Worm (Caenorhabditis elegans) whole organism, late embryonic: ENCODE results near the gene F54E7.6.
A peak's percentile ranks its signal among the peaks of the same experiment; 100 is the strongest.

Experiments used
- C08G9.2 ChIP-seq: sonication (generic microtip); optimal IDR thresholded peaks from 2 replicates; lab custom pipeline; 2016; ENCODE audit warnings: mild to moderate bottlenecking, missing genetic modification characterization, moderate library complexity, missing compliant biosample characterization
- C38D4.7 ChIP-seq: fragments of 200-800 bp; sonication (Bioruptor generic); optimal IDR thresholded peaks from 2 replicates; lab custom pipeline; 2018; ENCODE audit warnings: mild to moderate bottlenecking, missing genetic modification characterization, moderate library complexity, missing compliant biosample characterization
- Y22D7AL.16 ChIP-seq: sonication (generic microtip); optimal IDR thresholded peaks from 2 replicates; lab custom pipeline; 2016; ENCODE audit warnings: missing genetic modification characterization, missing compliant biosample characterization
- ahr-1 ChIP-seq: sonication (generic microtip); optimal IDR thresholded peaks from 2 replicates; lab custom pipeline; 2016; ENCODE audit warnings: missing genetic modification characterization, missing compliant biosample characterization
- ama-1 ChIP-seq: fragments of 150-350 bp; optimal IDR thresholded peaks from 2 replicates; lab custom pipeline; 2014
- ceh-14 ChIP-seq: sonication (generic microtip); optimal IDR thresholded peaks from 2 replicates; lab custom pipeline; 2016; ENCODE audit warnings: missing genotype, missing genetic modification characterization, missing compliant biosample characterization
- ceh-19 ChIP-seq: fragments of 200-800 bp; sonication (Bioruptor generic); optimal IDR thresholded peaks from 2 replicates; lab custom pipeline; 2018; ENCODE audit warnings: mild to moderate bottlenecking, missing genetic modification characterization, missing compliant biosample characterization
- ceh-2 ChIP-seq: sonication (generic microtip); optimal IDR thresholded peaks from 2 replicates; lab custom pipeline; 2016; ENCODE audit warnings: missing genotype, missing genetic modification characterization, missing compliant biosample characterization
- ceh-22 ChIP-seq: sonication (generic microtip); optimal IDR thresholded peaks from 2 replicates; lab custom pipeline; 2017; ENCODE audit warnings: missing biosample characterization, missing genetic modification characterization
- ceh-24 ChIP-seq: sonication (generic microtip); optimal IDR thresholded peaks from 2 replicates; lab custom pipeline; 2016; ENCODE audit warnings: mild to moderate bottlenecking, missing genetic modification characterization, missing compliant biosample characterization
- ceh-30 ChIP-seq: fragments of 150-350 bp; optimal IDR thresholded peaks from 2 replicates; lab custom pipeline; 2014; ENCODE audit warnings: missing biosample characterization, missing genetic modification characterization
- ceh-34 ChIP-seq: sonication (generic microtip); optimal IDR thresholded peaks from 2 replicates; lab custom pipeline; 2016; ENCODE audit warnings: mild to moderate bottlenecking, missing genetic modification characterization, missing compliant biosample characterization
- ceh-45 ChIP-seq: fragments of 200-800 bp; sonication (Bioruptor generic); IDR thresholded peaks from 2 replicates; pipeline ENCODE4 v1.3.6; 2022; ENCODE audit warnings: missing genetic modification reagents, missing genetic modification characterization, missing compliant biosample characterization
- ceh-9 ChIP-seq: sonication (generic microtip); optimal IDR thresholded peaks from 2 replicates; lab custom pipeline; 2016; ENCODE audit warnings: mild to moderate bottlenecking, missing genetic modification characterization, inconsistent platforms, missing compliant biosample characterization
- elt-2 ChIP-seq: sonication (generic microtip); optimal IDR thresholded peaks from 2 replicates; lab custom pipeline; 2016; ENCODE audit warnings: missing genetic modification reagents, missing genetic modification characterization, missing compliant biosample characterization
- ets-4 ChIP-seq: sonication (generic microtip); optimal IDR thresholded peaks from 2 replicates; lab custom pipeline; 2016; ENCODE audit warnings: missing genetic modification characterization, missing compliant biosample characterization
- eyg-1 ChIP-seq: sonication (generic microtip); optimal IDR thresholded peaks from 2 replicates; lab custom pipeline; 2016; ENCODE audit warnings: missing genotype, missing genetic modification characterization, missing compliant biosample characterization
- fax-1 ChIP-seq: sonication (generic microtip); optimal IDR thresholded peaks from 2 replicates; lab custom pipeline; 2016; ENCODE audit warnings: missing genotype, missing genetic modification characterization, missing compliant biosample characterization
- fkh-10 ChIP-seq: fragments of 150-350 bp; optimal IDR thresholded peaks from 2 replicates; lab custom pipeline; 2014; ENCODE audit warnings: missing biosample characterization, missing genetic modification reagents, missing genetic modification characterization
- fkh-6 ChIP-seq: sonication (generic microtip); optimal IDR thresholded peaks from 2 replicates; lab custom pipeline; 2016; ENCODE audit warnings: missing genetic modification characterization, missing compliant biosample characterization
- gmeb-2 ChIP-seq: sonication (generic microtip); optimal IDR thresholded peaks from 2 replicates; lab custom pipeline; 2016; ENCODE audit warnings: missing genetic modification characterization, inconsistent platforms, missing compliant biosample characterization
- hlh-8 ChIP-seq: sonication (generic microtip); optimal IDR thresholded peaks from 2 replicates; lab custom pipeline; 2016; ENCODE audit warnings: missing genotype, missing genetic modification characterization, missing compliant biosample characterization
- lim-6 ChIP-seq: sonication (generic microtip); optimal IDR thresholded peaks from 2 replicates; lab custom pipeline; 2016; ENCODE audit warnings: missing genetic modification characterization, missing compliant biosample characterization
- lin-11 ChIP-seq: fragments of 200-800 bp; sonication (Bioruptor generic); optimal IDR thresholded peaks from 2 replicates; lab custom pipeline; 2018; ENCODE audit warnings: mild to moderate bottlenecking, missing genetic modification characterization, missing compliant biosample characterization
- madf-2 ChIP-seq: sonication (generic microtip); optimal IDR thresholded peaks from 2 replicates; lab custom pipeline; 2017; ENCODE audit warnings: missing genetic modification characterization, missing compliant biosample characterization
- mec-3 ChIP-seq: sonication (generic microtip); optimal IDR thresholded peaks from 2 replicates; lab custom pipeline; 2016; ENCODE audit warnings: borderline replicate concordance, missing genetic modification characterization, missing compliant biosample characterization
- nfya-1 ChIP-seq: sonication (generic microtip); optimal IDR thresholded peaks from 2 replicates; lab custom pipeline; 2017; ENCODE audit warnings: missing genetic modification characterization, mild to moderate bottlenecking, missing compliant biosample characterization, antibody characterized with exemption, moderate library complexity
- nhr-11 ChIP-seq: fragments of 150-350 bp; optimal IDR thresholded peaks from 2 replicates; lab custom pipeline; 2014; ENCODE audit warnings: missing biosample characterization, missing genetic modification characterization
- nhr-232 ChIP-seq: sonication (generic microtip); optimal IDR thresholded peaks from 2 replicates; lab custom pipeline; 2016; ENCODE audit warnings: missing genetic modification characterization, missing compliant biosample characterization
- pat-9 ChIP-seq: fragments of 200-800 bp; sonication (Bioruptor generic); optimal IDR thresholded peaks from 2 replicates; lab custom pipeline; 2018; ENCODE audit warnings: mild to moderate bottlenecking, missing genetic modification characterization, moderate library complexity, missing compliant biosample characterization
- pha-2 ChIP-seq: sonication (generic microtip); optimal IDR thresholded peaks from 2 replicates; lab custom pipeline; 2017; ENCODE audit warnings: mild to moderate bottlenecking, missing genetic modification characterization, missing compliant biosample characterization
- pha-4 ChIP-seq: fragments of 150-350 bp; optimal IDR thresholded peaks from 2 replicates; lab custom pipeline; 2018; ENCODE audit warnings: missing biosample characterization, missing genetic modification reagents, missing genetic modification characterization
- pqm-1 ChIP-seq: sonication (generic microtip); optimal IDR thresholded peaks from 2 replicates; lab custom pipeline; 2016; ENCODE audit warnings: missing genetic modification characterization, missing compliant biosample characterization
- pros-1 ChIP-seq: fragments of 150-350 bp; optimal IDR thresholded peaks from 2 replicates; lab custom pipeline; 2014; ENCODE audit warnings: missing biosample characterization, missing genetic modification reagents, missing genetic modification characterization
- ref-2 ChIP-seq: sonication (generic microtip); optimal IDR thresholded peaks from 2 replicates; lab custom pipeline; 2016; ENCODE audit warnings: missing genetic modification characterization, missing compliant biosample characterization
- sdc-2 ChIP-seq: sonication (generic microtip); optimal IDR thresholded peaks from 2 replicates; lab custom pipeline; 2016; ENCODE audit warnings: missing genotype, missing genetic modification characterization, missing compliant biosample characterization
- sox-2 ChIP-seq: fragments of 200-800 bp; sonication (Bioruptor generic); IDR thresholded peaks from 2 replicates; pipeline ENCODE4 v1.3.6; 2022; ENCODE audit warnings: missing genetic modification reagents, missing genetic modification characterization, missing compliant biosample characterization
- sox-4 ChIP-seq: sonication (generic microtip); optimal IDR thresholded peaks from 2 replicates; lab custom pipeline; 2017; ENCODE audit warnings: mild to moderate bottlenecking, missing genetic modification characterization, inconsistent platforms, missing compliant biosample characterization
- syd-9 ChIP-seq: sonication (generic microtip); optimal IDR thresholded peaks from 2 replicates; lab custom pipeline; 2016; ENCODE audit warnings: mild to moderate bottlenecking, missing genetic modification characterization, moderate library complexity, missing compliant biosample characterization
- tbx-2 ChIP-seq: sonication (generic microtip); optimal IDR thresholded peaks from 2 replicates; lab custom pipeline; 2016; ENCODE audit warnings: missing genetic modification characterization, missing compliant biosample characterization
- tbx-7 ChIP-seq: sonication (generic microtip); optimal IDR thresholded peaks from 2 replicates; lab custom pipeline; 2016; ENCODE audit warnings: missing genotype, missing genetic modification characterization, missing compliant biosample characterization
- ttx-3 ChIP-seq: sonication (generic microtip); optimal IDR thresholded peaks from 2 replicates; lab custom pipeline; 2016; ENCODE audit warnings: missing genetic modification reagents, missing genetic modification characterization, missing compliant biosample characterization
- unc-42 ChIP-seq: sonication (generic microtip); optimal IDR thresholded peaks from 2 replicates; lab custom pipeline; 2016; ENCODE audit warnings: missing genotype, missing genetic modification characterization, missing compliant biosample characterization
- zip-5 ChIP-seq: sonication (generic microtip); optimal IDR thresholded peaks from 2 replicates; lab custom pipeline; 2016; ENCODE audit warnings: missing genetic modification characterization, missing compliant biosample characterization
- ztf-16 ChIP-seq: sonication (generic microtip); optimal IDR thresholded peaks from 2 replicates; lab custom pipeline; 2017; ENCODE audit warnings: missing genetic modification characterization, missing compliant biosample characterization

Gene F54E7.6

ce11 chrIII:5660976-5661375 lies at the start of gene F54E7.6:
F54E7.6 (minus strand) TSS chrIII:5661085.
- TF ChIP-seq C38D4.7 (GFP tag; lab: Kevin White, UChicago) (no peak), eyg-1 (tag; lab: Kevin White, UChicago) (no peak), elt-2 (tag; lab: Kevin White, UChicago) (peak; percentile 37), fkh-6 (no peak), ceh-24 (tag; lab: Kevin White, UChicago) (no peak)

- peak; percentile 68 for TF ChIP-seq nfya-1
- TF ChIP-seq elt-2 (tag; lab: Kevin White, UChicago) = peak; percentile 42
- peak; percentile 70 for TF ChIP-seq ets-4 (tag; lab: Kevin White, UChicago)
- TF ChIP-seq nhr-11 (tag; lab: Kevin White, UChicago) = no peak
- TF ChIP-seq unc-42 = no peak
These were observed 49.8 kb upstream of the F54E7.6 start for ce11 chrIII:5710676-5711075.

ce11 chrIII:5710045-5710444 lies 49.2 kb upstream of the F54E7.6 start, which contains the start of gene B0336.12:
B0336.12 (minus strand) TSS chrIII:5710145.
- TF ChIP-seq ceh-30 (tag; lab: Kevin White, UChicago) = no peak
- TF ChIP-seq nhr-232 (tag; lab: Kevin White, UChicago) = no peak
- no peak for TF ChIP-seq ceh-9 (tag; lab: Kevin White, UChicago)
- no peak for TF ChIP-seq fkh-6
- TF ChIP-seq sox-4 = no peak
- no peak for TF ChIP-seq hlh-8 (tag; lab: Kevin White, UChicago)
- no peak for TF ChIP-seq gmeb-2
- TF ChIP-seq Y22D7AL.16 (tag; lab: Kevin White, UChicago) = no peak
- no peak for TF ChIP-seq pha-2 (tag; lab: Kevin White, UChicago)
- TF ChIP-seq ttx-3 (tag; lab: Kevin White, UChicago) = no peak
- no peak for TF ChIP-seq pat-9
- no peak for TF ChIP-seq fkh-10 (GFP tag; lab: Kevin White, UChicago)
- TF ChIP-seq tbx-2 (tag; lab: Kevin White, UChicago) = no peak
- TF ChIP-seq ceh-14 (tag; lab: Kevin White, UChicago) = no peak

ce11 chrIII:5709224-5709623 lies 48.3 kb upstream of the F54E7.6 start, which contains the start of gene hpo-28:
hpo-28 (minus strand) TSS chrIII:5709324.
- TF ChIP-seq ref-2 (tag; lab: Kevin White, UChicago) (no peak), mec-3 (tag; lab: Kevin White, UChicago) (no peak), pros-1 (no peak), zip-5 (no peak), madf-2 (tag; lab: Kevin White, UChicago) (no peak), ceh-22 (no peak), ceh-45 (no peak), ztf-16 (tag; lab: Kevin White, UChicago) (no peak), ceh-14 (tag; lab: Kevin White, UChicago) (no peak), tbx-7 (tag; lab: Kevin White, UChicago) (no peak), pat-9 (no peak), Y22D7AL.16 (tag; lab: Kevin White, UChicago) (no peak)

- no peak for TF ChIP-seq ref-2 (tag; lab: Kevin White, UChicago)
- peak; percentile 8 for TF ChIP-seq ceh-34 (tag; lab: Kevin White, UChicago)
- no peak for TF ChIP-seq lim-6 (tag; lab: Kevin White, UChicago)
- peak; percentile 29 for TF ChIP-seq ceh-19 (GFP tag; lab: Kevin White, UChicago)
These were observed 47.1 kb upstream of the F54E7.6 start for ce11 chrIII:5708024-5708423.

- TF ChIP-seq ceh-45 = no peak
- no peak for TF ChIP-seq ahr-1 (tag; lab: Kevin White, UChicago)
- no peak for TF ChIP-seq sox-2 (GFP tag; lab: Robert Waterston, UW)
- no peak for TF ChIP-seq ama-1 (lab: Kevin White, UChicago)
- TF ChIP-seq tbx-7 (tag; lab: Kevin White, UChicago) = no peak
- no peak for TF ChIP-seq nfya-1
- no peak for TF ChIP-seq fkh-10 (GFP tag; lab: Kevin White, UChicago)
- no peak for TF ChIP-seq lin-11 (tag; lab: Kevin White, UChicago)
- TF ChIP-seq fax-1 (tag; lab: Kevin White, UChicago) = no peak
- no peak for TF ChIP-seq syd-9 (tag; lab: Kevin White, UChicago)
- TF ChIP-seq C08G9.2 (tag; lab: Kevin White, UChicago) = no peak
- no peak for TF ChIP-seq pqm-1 (tag; lab: Kevin White, UChicago)
- no peak for TF ChIP-seq ets-4 (tag; lab: Kevin White, UChicago)
- no peak for TF ChIP-seq sdc-2
- no peak for TF ChIP-seq ref-2 (tag; lab: Kevin White, UChicago)
- TF ChIP-seq ceh-30 (tag; lab: Kevin White, UChicago) = no peak
- TF ChIP-seq ceh-2 (tag; lab: Kevin White, UChicago) = no peak
- TF ChIP-seq pha-4 = no peak
These were observed 46.7 kb upstream of the F54E7.6 start for ce11 chrIII:5707546-5707945.
